Fruit fly (Drosophila melanogaster): ENCODE data around the gene CG42740.

Gene CG42740

dm6 chr3R:30388215-30388871 is 34.4 kb downstream of the CG42740 start (continued):
- TF ChIP-seq Oli (tag; optimal IDR thresholded peaks at IDR 0.05) (peak; percentile 98), CG13775 (GFP tag; optimal IDR thresholded peaks at IDR 0.05) (peak; percentile 99), CG17328 (GFP tag; IDR thresholded peaks at IDR 0.05) (peak; percentile 85), CG17359 (tag; optimal IDR thresholded peaks at IDR 0.05) (peak; percentile 85), exex (tag; optimal IDR thresholded peaks at IDR 0.05) (peak; percentile 70), gem (tag; optimal IDR thresholded peaks at IDR 0.05) (peak; percentile 96), CG18764 (GFP tag; optimal IDR thresholded peaks at IDR 0.05) (peak; percentile 91), CG3163 (GFP tag; optimal IDR thresholded peaks at IDR 0.05) (no peak), Tbp (GFP tag; optimal IDR thresholded peaks at IDR 0.05) (no peak)

- TF ChIP-seq CG6654 (GFP tag; optimal IDR thresholded peaks at IDR 0.05) (no peak), mirr (GFP tag; optimal IDR thresholded peaks at IDR 0.05) (no peak), pho (GFP tag; optimal IDR thresholded peaks at IDR 0.05) (no peak), CG12942 (GFP tag; optimal IDR thresholded peaks at IDR 0.05) (no peak), Xbp1 (GFP tag; optimal IDR thresholded peaks at IDR 0.05) (no peak), NFAT (GFP tag; IDR thresholded peaks at IDR 0.05) (peak; percentile 34; the same call in 1 of the 2 replicates), bowl (GFP tag; IDR thresholded peaks at IDR 0.05) (no peak), bcd (GFP tag; optimal IDR thresholded peaks at IDR 0.05) (no peak), CG2199 (GFP tag; IDR thresholded peaks at IDR 0.05) (peak; percentile 64; the same call in 1 of the 3 replicates), CG34422 (GFP tag; IDR thresholded peaks at IDR 0.05) (no peak), CG1233 (GFP tag; optimal IDR thresholded peaks at IDR 0.05) (no peak), aop (GFP tag; IDR thresholded peaks at IDR 0.05) (0 out of 2 replicates have a peak, but pooled peaks have one; percentile 24), maf-S (GFP tag; optimal IDR thresholded peaks at IDR 0.05) (no peak), jumu (GFP tag; optimal IDR thresholded peaks at IDR 0.05) (no peak), hb (GFP tag; IDR thresholded peaks at IDR 0.05; ENCODE audit: partially characterized antibody) (no peak), HLH4C (GFP tag; IDR thresholded peaks at IDR 0.05; ENCODE audit: partially characterized antibody) (peak; percentile 13; the same call in 1 of the 3 replicates), onecut (GFP tag; IDR thresholded peaks at IDR 0.05) (no peak), CG34224 (GFP tag; IDR thresholded peaks at IDR 0.05; ENCODE audit: partially characterized antibody) (0 out of 3 replicates have a peak, but pooled peaks have one; percentile 23), tap (tag; optimal IDR thresholded peaks at IDR 0.05) (no peak), CG9727 (GFP tag; optimal IDR thresholded peaks at IDR 0.05) (no peak), CG13123 (GFP tag; optimal IDR thresholded peaks at IDR 0.05) (no peak), Ravus (GFP tag; IDR thresholded peaks at IDR 0.05) (no peak), CG4424 (GFP tag; optimal IDR thresholded peaks at IDR 0.05) (no peak), Ssrp (tag; optimal IDR thresholded peaks at IDR 0.05) (no peak), MTF-1 (GFP tag; optimal IDR thresholded peaks at IDR 0.05; ENCODE audit: borderline replicate concordance) (peak; percentile 96), CG8290 (GFP tag; optimal IDR thresholded peaks at IDR 0.05) (no peak), CG8290 (tag; optimal IDR thresholded peaks at IDR 0.05) (peak in 1 of 2 experiments; percentile 17), ind (GFP tag; optimal IDR thresholded peaks at IDR 0.05) (no peak), CG10431 (GFP tag; optimal IDR thresholded peaks at IDR 0.05) (no peak), Atf3 (GFP tag; optimal IDR thresholded peaks at IDR 0.05) (no peak), CG30403 (GFP tag; optimal IDR thresholded peaks at IDR 0.05) (no peak), Dip3 (GFP tag; optimal IDR thresholded peaks at IDR 0.05) (no peak), sug (tag; optimal IDR thresholded peaks at IDR 0.05) (no peak), phol (tag; optimal IDR thresholded peaks at IDR 0.05) (peak; percentile 90), CG7271 (tag; optimal IDR thresholded peaks at IDR 0.05) (no peak), CG32532 (GFP tag; IDR thresholded peaks at IDR 0.05) (no peak), CG17385 (GFP tag; optimal IDR thresholded peaks at IDR 0.05) (no peak), CG1792 (GFP tag; optimal IDR thresholded peaks at IDR 0.05) (no peak), CG3065 (GFP tag; optimal IDR thresholded peaks at IDR 0.05) (no peak), BtbVII (GFP tag; optimal IDR thresholded peaks at IDR 0.05) (no peak)
Measured at dm6 chr3R:30387515-30388178, 35.1 kb downstream of the CG42740 start, which contains the start of the genes Fer2LCH and Fer1HCH. Fer2LCH (plus strand) TSS chr3R:30387804. Fer1HCH (minus strand) TSS chr3R:30388178.

Data from whole organism, embryonic.